Fruit fly (Drosophila melanogaster) whole organism, embryonic: Measurements from ENCODE around the gene Plzf.

Experiments
- BtbVII ChIP-seq: fragments of 200-800 bp; sonication (Bioruptor generic); optimal IDR thresholded peaks from 3 replicates; lab custom pipeline; 2017; ENCODE audit warnings: missing biosample characterization, mild to moderate bottlenecking, missing genetic modification characterization
- CG10431 ChIP-seq: fragments of 200-800 bp; sonication (Bioruptor generic); optimal IDR thresholded peaks from 3 replicates; lab custom pipeline; 2018; ENCODE audit warnings: missing biosample characterization, mild to moderate bottlenecking, missing genetic modification characterization
- CG12104 ChIP-seq: fragments of 200-800 bp; sonication (Bioruptor generic); optimal IDR thresholded peaks from 3 replicates; lab custom pipeline; 2016; ENCODE audit warnings: missing biosample characterization, missing genetic modification characterization
- CG12236 ChIP-seq: fragments of 200-800 bp; sonication (Bioruptor generic); optimal IDR thresholded peaks from 2 replicates; lab custom pipeline; 2016; ENCODE audit warnings: missing biosample characterization, missing genetic modification characterization
- CG13296 ChIP-seq: fragments of 200-800 bp; sonication (Bioruptor generic); optimal IDR thresholded peaks from 3 replicates; lab custom pipeline; 2018; ENCODE audit warnings: missing biosample characterization, mild to moderate bottlenecking, missing genetic modification characterization
- CG14014 ChIP-seq: fragments of 200-800 bp; sonication (Bioruptor generic); IDR thresholded peaks from 2 replicates; pipeline ENCODE4 v1.3.6; 2022; ENCODE audit warnings: missing biosample characterization, missing genetic modification characterization
- CG16813 ChIP-seq: fragments of 200-800 bp; sonication (Bioruptor generic); IDR thresholded peaks from 3 replicates; pipeline ENCODE4 v1.3.6; 2022; ENCODE audit warnings: missing biosample characterization, missing genetic modification characterization; ENCODE audit not compliant: partially characterized antibody
- CG16815 ChIP-seq: fragments of 200-800 bp; sonication (Bioruptor generic); optimal IDR thresholded peaks from 3 replicates; lab custom pipeline; 2017; ENCODE audit warnings: missing biosample characterization, mild to moderate bottlenecking, missing genetic modification characterization
- CG18764 ChIP-seq: fragments of 200-800 bp; sonication (Bioruptor generic); optimal IDR thresholded peaks from 3 replicates; lab custom pipeline; 2016; ENCODE audit warnings: missing biosample characterization, missing genetic modification characterization
- CG30403 ChIP-seq: fragments of 200-800 bp; sonication (Bioruptor generic); optimal IDR thresholded peaks from 3 replicates; lab custom pipeline; 2016; ENCODE audit warnings: missing biosample characterization, missing genetic modification characterization
- CG32532 ChIP-seq: fragments of 200-800 bp; sonication (Bioruptor generic); IDR thresholded peaks from 2 replicates; pipeline ENCODE4 v1.3.6; 2022; ENCODE audit warnings: missing biosample characterization, missing genetic modification characterization
- CG6175 ChIP-seq: fragments of 200-800 bp; sonication (Bioruptor generic); IDR thresholded peaks from 3 replicates; pipeline ENCODE4 v1.3.6; 2022; ENCODE audit warnings: missing biosample characterization, missing genetic modification characterization
- CG6272 ChIP-seq: fragments of 200-800 bp; sonication (Bioruptor generic); IDR thresholded peaks from 2 replicates; pipeline ENCODE4 v1.3.6; 2022; ENCODE audit warnings: missing biosample characterization, missing genetic modification characterization
- CG8281 ChIP-seq: fragments of 200-800 bp; sonication (Bioruptor generic); optimal IDR thresholded peaks from 2 replicates; lab custom pipeline; 2018; ENCODE audit warnings: missing biosample characterization, mild to moderate bottlenecking, missing genetic modification characterization, moderate library complexity
- CG8359 ChIP-seq: fragments of 200-800 bp; sonication (Bioruptor generic); optimal IDR thresholded peaks from 2 replicates; lab custom pipeline; 2017; ENCODE audit warnings: missing biosample characterization, mild to moderate bottlenecking, missing genetic modification characterization, borderline replicate concordance
- CG9797 ChIP-seq: fragments of 200-800 bp; sonication (Bioruptor generic); optimal IDR thresholded peaks from 3 replicates; lab custom pipeline; 2018; ENCODE audit warnings: missing biosample characterization, mild to moderate bottlenecking, missing genetic modification characterization
- Camta ChIP-seq: fragments of 200-800 bp; sonication (Bioruptor generic); optimal IDR thresholded peaks from 2 replicates; lab custom pipeline; 2016; ENCODE audit warnings: missing biosample characterization, missing genetic modification characterization
- D19B ChIP-seq: fragments of 200-800 bp; sonication (Bioruptor generic); optimal IDR thresholded peaks from 2 replicates; lab custom pipeline; 2017; ENCODE audit warnings: missing biosample characterization, mild to moderate bottlenecking, missing genetic modification characterization
- Dek ChIP-seq: fragments of 200-800 bp; sonication (Bioruptor generic); optimal IDR thresholded peaks from 3 replicates; lab custom pipeline; 2019; ENCODE audit warnings: missing biosample characterization, mild to moderate bottlenecking, missing genetic modification characterization, moderate library complexity
- Doc3 ChIP-seq: fragments of 200-800 bp; sonication (Bioruptor generic); IDR thresholded peaks from 3 replicates; pipeline ENCODE4 v1.3.6; 2022; ENCODE audit warnings: missing biosample characterization, missing genetic modification characterization; ENCODE audit not compliant: partially characterized antibody
- E2f1 ChIP-seq: fragments of 200-800 bp; sonication (Bioruptor generic); IDR thresholded peaks from 2 replicates; pipeline ENCODE4 v1.3.6; 2022; ENCODE audit warnings: missing biosample characterization, missing genetic modification characterization
- Elba2 ChIP-seq: fragments of 200-800 bp; sonication (Bioruptor generic); optimal IDR thresholded peaks from 3 replicates; lab custom pipeline; 2016; ENCODE audit warnings: missing biosample characterization, missing genetic modification characterization
- Fer3 ChIP-seq: fragments of 200-800 bp; sonication (Bioruptor generic); optimal IDR thresholded peaks from 2 replicates; lab custom pipeline; 2018; ENCODE audit warnings: missing biosample characterization, mild to moderate bottlenecking, missing genetic modification characterization, moderate library complexity
- Lpt ChIP-seq: fragments of >200 bp; optimal IDR thresholded peaks from 2 replicates; lab custom pipeline; 2018; ENCODE audit warnings: missing biosample characterization, missing genetic modification characterization
- Mes4 ChIP-seq: fragments of 200-800 bp; sonication (Bioruptor generic); optimal IDR thresholded peaks from 2 replicates; lab custom pipeline; 2016; ENCODE audit warnings: missing biosample characterization, missing genetic modification characterization
- Myb ChIP-seq: fragments of 200-800 bp; sonication (Bioruptor generic); optimal IDR thresholded peaks from 2 replicates; lab custom pipeline; 2016; ENCODE audit warnings: missing biosample characterization, missing genetic modification characterization
- Nf-YC ChIP-seq: fragments of 200-800 bp; optimal IDR thresholded peaks from 3 replicates; lab custom pipeline; 2019; ENCODE audit warnings: missing biosample characterization, mild to moderate bottlenecking, missing genetic modification characterization, moderate library complexity
- Oli ChIP-seq: fragments of 200-800 bp; sonication (Bioruptor generic); optimal IDR thresholded peaks from 2 replicates; lab custom pipeline; 2018; ENCODE audit warnings: missing biosample characterization, mild to moderate bottlenecking, missing genetic modification characterization, moderate library complexity
- Sry-δ ChIP-seq: fragments of 200-800 bp; sonication (Bioruptor generic); optimal IDR thresholded peaks from 2 replicates; lab custom pipeline; 2016; ENCODE audit warnings: missing biosample characterization, missing genetic modification characterization
- Trl ChIP-seq, 3 experiments: fragments of >200 bp in 2 of 3; fragments of 200-800 bp in 1 of 3; sonication (Bioruptor generic) in 1 of 3; optimal IDR thresholded peaks; 2 replicates in 1 of 3; 3 replicates in 2 of 3; lab custom pipeline; 2016 to 2017; ENCODE audit warnings: missing biosample characterization in 1 of 3, missing genetic modification characterization in 1 of 3
- ac ChIP-seq: fragments of 200-800 bp; sonication (Bioruptor generic); optimal IDR thresholded peaks from 3 replicates; lab custom pipeline; 2017; ENCODE audit warnings: missing biosample characterization, mild to moderate bottlenecking, missing genetic modification characterization
- ash1 ChIP-seq: fragments of 200-800 bp; sonication (Bioruptor generic); optimal IDR thresholded peaks from 2 replicates; lab custom pipeline; 2018; ENCODE audit warnings: missing biosample characterization, mild to moderate bottlenecking, missing genetic modification characterization
- az2 ChIP-seq: fragments of 200-800 bp; sonication (Bioruptor generic); optimal IDR thresholded peaks from 3 replicates; lab custom pipeline; 2016; ENCODE audit warnings: missing biosample characterization, missing genetic modification characterization
- bbx ChIP-seq: fragments of 200-800 bp; sonication (Bioruptor generic); IDR thresholded peaks from 2 replicates; pipeline ENCODE4 v1.3.6; 2022; ENCODE audit warnings: missing biosample characterization, missing genetic modification characterization; ENCODE audit not compliant: partially characterized antibody
- dimm ChIP-seq: fragments of 200-800 bp; sonication (Bioruptor generic); IDR thresholded peaks from 2 replicates; pipeline ENCODE4 v1.3.6; 2022; ENCODE audit warnings: missing biosample characterization, missing genetic modification characterization
- disco-r ChIP-seq: fragments of 200-800 bp; sonication (Bioruptor generic); optimal IDR thresholded peaks from 2 replicates; lab custom pipeline; 2016; ENCODE audit warnings: missing biosample characterization, missing genetic modification characterization
- dm ChIP-seq: fragments of 200-800 bp; sonication (Bioruptor generic); optimal IDR thresholded peaks from 3 replicates; lab custom pipeline; 2016; ENCODE audit warnings: missing biosample characterization, missing genetic modification characterization
- ems ChIP-seq: fragments of 200-800 bp; sonication (Bioruptor generic); optimal IDR thresholded peaks from 3 replicates; lab custom pipeline; 2016; ENCODE audit warnings: missing biosample characterization, missing genetic modification characterization
- kah ChIP-seq: fragments of 200-800 bp; sonication (Bioruptor generic); optimal IDR thresholded peaks from 2 replicates; lab custom pipeline; 2018; ENCODE audit warnings: missing biosample characterization, mild to moderate bottlenecking, missing genetic modification characterization
- kni ChIP-seq: fragments of 200-800 bp; sonication (Bioruptor generic); optimal IDR thresholded peaks from 3 replicates; lab custom pipeline; 2017; ENCODE audit warnings: mild to moderate bottlenecking, missing biosample characterization, missing genetic modification reagents, missing genetic modification characterization
- nmo ChIP-seq: fragments of 200-800 bp; sonication (Bioruptor generic); optimal IDR thresholded peaks from 2 replicates; lab custom pipeline; 2018; ENCODE audit warnings: missing biosample characterization, mild to moderate bottlenecking, missing genetic modification characterization, moderate library complexity
- nom ChIP-seq: fragments of 200-800 bp; sonication (Bioruptor generic); optimal IDR thresholded peaks from 2 replicates; lab custom pipeline; 2017; ENCODE audit warnings: missing biosample characterization, missing genetic modification characterization, mild to moderate bottlenecking, moderate library complexity, missing genetic modification reagents
- odd ChIP-seq: fragments of 200-800 bp; sonication (Bioruptor generic); optimal IDR thresholded peaks from 2 replicates; lab custom pipeline; 2017; ENCODE audit warnings: missing biosample characterization, mild to moderate bottlenecking, missing genetic modification characterization
- prd ChIP-seq, 3 experiments: fragments of >200 bp in 2 of 3; fragments of 200-800 bp in 1 of 3; sonication (Bioruptor generic) in 1 of 3; optimal IDR thresholded peaks in 2 of 3; IDR thresholded peaks in 1 of 3; 2 replicates in 2 of 3; 3 replicates in 1 of 3; pipeline versions ENCODE4 v1.3.6 to Lab custom; 2017 to 2022; ENCODE audit warnings: missing biosample characterization in 1 of 3, missing genetic modification characterization in 1 of 3
- pzg ChIP-seq: fragments of 200-800 bp; sonication (Bioruptor generic); optimal IDR thresholded peaks from 3 replicates; lab custom pipeline; 2018; ENCODE audit warnings: missing biosample characterization, mild to moderate bottlenecking, missing genetic modification characterization, moderate library complexity
- sd ChIP-seq: fragments of 200-800 bp; sonication (Bioruptor generic); optimal IDR thresholded peaks from 3 replicates; lab custom pipeline; 2018; ENCODE audit warnings: missing biosample characterization, mild to moderate bottlenecking, missing genetic modification characterization, moderate library complexity
- sens-2 ChIP-seq: fragments of 200-800 bp; sonication (Bioruptor generic); IDR thresholded peaks from 2 replicates; pipeline ENCODE4 v1.3.6; 2022; ENCODE audit warnings: missing biosample characterization, missing genetic modification characterization
- slbo ChIP-seq: fragments of 200-800 bp; sonication (Bioruptor generic); IDR thresholded peaks from 2 replicates; pipeline ENCODE4 v1.3.6; 2022; ENCODE audit warnings: missing biosample characterization, missing genetic modification characterization

The Plzf gene

dm6 chr2L:12006397-12007330, 42.1 kb downstream of the Plzf start (continued):
- peak; percentile 20 for TF ChIP-seq CG9797 (GFP tag; lab: Kevin White, UChicago)
- peak; percentile 78 for TF ChIP-seq Camta (GFP tag; lab: Kevin White, UChicago)
- TF ChIP-seq sd (tag; lab: Kevin White, UChicago), result peak; percentile 56
- TF ChIP-seq sens-2 (GFP tag; lab: Robert Waterston, UW), result no peak
- TF ChIP-seq nom (GFP tag; lab: Kevin White, UChicago), result peak; percentile 81
- TF ChIP-seq disco-r (GFP tag; lab: Kevin White, UChicago), result peak; percentile 18
- TF ChIP-seq CG12104, result peak; percentile 96
- TF ChIP-seq CG8359 (GFP tag; lab: Kevin White, UChicago), result no peak
- TF ChIP-seq prd (optimal IDR thresholded peaks at IDR 0.05; lab: Kevin White, UChicago), result no peak
- TF ChIP-seq prd (GFP tag; IDR thresholded peaks at IDR 0.05; lab: Robert Waterston, UW), result no peak
- TF ChIP-seq CG18764, result peak; percentile 74
- TF ChIP-seq CG6272 (GFP tag; lab: Robert Waterston, UW), result peak; percentile 74
- peak; percentile 65 for TF ChIP-seq Mes4 (GFP tag; lab: Kevin White, UChicago)
- TF ChIP-seq Lpt (GFP tag; lab: Kevin White, UChicago), result no peak
- peak; percentile 91 for TF ChIP-seq az2
- TF ChIP-seq CG32532 (GFP tag; lab: Robert Waterston, UW), result no peak
- no peak for TF ChIP-seq CG16813 (GFP tag; lab: Robert Waterston, UW)
- peak; percentile 45 for TF ChIP-seq dm (GFP tag; lab: Kevin White, UChicago)
- peak; percentile 94 for TF ChIP-seq CG16815
- peak; percentile 82 for TF ChIP-seq CG8281 (tag; lab: Kevin White, UChicago)
- TF ChIP-seq Dek (tag; lab: Kevin White, UChicago), result peak; percentile 95
- TF ChIP-seq odd, result peak; percentile 97
- TF ChIP-seq ac (GFP tag; lab: Kevin White, UChicago), result peak; percentile 37
- TF ChIP-seq CG13296 (GFP tag; lab: Kevin White, UChicago), result peak; percentile 98
- TF ChIP-seq Trl (optimal IDR thresholded peaks at IDR 0.05; lab: Kevin White, UChicago), result no peak
- peak; percentile 59 for TF ChIP-seq Trl (GFP tag; optimal IDR thresholded peaks at IDR 0.05; lab: Kevin White, UChicago)
- TF ChIP-seq Sry-δ (GFP tag; lab: Kevin White, UChicago), result no peak
- TF ChIP-seq Fer3, result peak; percentile 92
- TF ChIP-seq E2f1 (GFP tag; lab: Robert Waterston, UW), result no peak
- TF ChIP-seq CG6175 (GFP tag; lab: Robert Waterston, UW), result no peak
- peak; percentile 87 for TF ChIP-seq Nf-YC (tag; lab: Kevin White, UChicago)
- TF ChIP-seq ash1 (GFP tag; lab: Kevin White, UChicago), result no peak
- TF ChIP-seq slbo (GFP tag; lab: Robert Waterston, UW), result no peak
- TF ChIP-seq bbx (GFP tag; lab: Robert Waterston, UW), result no peak
- peak; percentile 97 for TF ChIP-seq Oli (tag; lab: Kevin White, UChicago)
- no peak for TF ChIP-seq CG12236 (GFP tag; lab: Kevin White, UChicago)
- peak; percentile 97 for TF ChIP-seq BtbVII (GFP tag; lab: Kevin White, UChicago)
- no peak for TF ChIP-seq CG14014 (GFP tag; lab: Robert Waterston, UW)
- TF ChIP-seq kah (GFP tag; lab: Kevin White, UChicago), result peak; percentile 42
- peak; percentile 99 for TF ChIP-seq nmo (GFP tag; lab: Kevin White, UChicago)
- TF ChIP-seq Elba2 (GFP tag; lab: Kevin White, UChicago), result no peak
- TF ChIP-seq pzg, result no peak
- no peak for TF ChIP-seq Doc3 (GFP tag; lab: Robert Waterston, UW)
- peak; percentile 88 for TF ChIP-seq CG10431
- TF ChIP-seq CG30403 (GFP tag; lab: Kevin White, UChicago), result peak; percentile 95
- no peak for TF ChIP-seq kni (GFP tag; lab: Kevin White, UChicago)
- TF ChIP-seq Myb (GFP tag; lab: Kevin White, UChicago), result peak; percentile 37
- TF ChIP-seq D19B, result peak; percentile 96
- peak; percentile 73 for TF ChIP-seq ems
- no peak for TF ChIP-seq dimm (GFP tag; lab: Robert Waterston, UW)
